Fruit fly (Drosophila melanogaster): ENCODE data around the gene Cpr100A.

Cpr100A gene

DNA sequence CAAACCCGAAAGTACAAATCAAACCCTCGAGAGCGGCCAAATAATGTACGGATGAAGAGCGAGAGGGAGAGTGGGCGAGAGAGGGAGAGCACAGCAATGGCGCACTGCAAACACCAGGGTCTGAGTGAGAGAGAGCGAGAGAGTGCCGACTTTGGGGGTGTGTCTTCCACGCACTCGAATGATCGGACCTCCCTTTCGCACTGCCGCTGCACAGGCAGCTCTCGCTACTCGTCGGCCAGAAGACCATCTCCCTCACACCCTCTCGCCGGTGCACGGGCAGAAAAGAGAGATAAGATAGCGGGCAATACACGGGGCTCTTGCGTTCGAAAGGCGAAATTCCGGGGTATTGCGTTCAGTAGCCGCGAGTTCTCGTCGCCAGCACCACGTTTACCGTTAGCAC is 45.1 kb downstream of the Cpr100A start, which contains the start of gene Ptx1 (continued):
- TF ChIP-seq salm (tag; optimal IDR thresholded peaks at IDR 0.05) (no peak), CG12942 (GFP tag; optimal IDR thresholded peaks at IDR 0.05) (no peak), corto (GFP tag; optimal IDR thresholded peaks at IDR 0.05) (no peak), CG9797 (GFP tag; optimal IDR thresholded peaks at IDR 0.05) (no peak), cad (GFP tag; optimal IDR thresholded peaks at IDR 0.05) (peak; percentile 22), gsb-n (tag; optimal IDR thresholded peaks at IDR 0.05) (peak; percentile 29), sens-2 (GFP tag; IDR thresholded peaks at IDR 0.05) (no peak), dimm (GFP tag; IDR thresholded peaks at IDR 0.05) (no peak), CG6813 (GFP tag; optimal IDR thresholded peaks at IDR 0.05) (no peak), bigmax (GFP tag; optimal IDR thresholded peaks at IDR 0.05) (no peak), Doc2 (GFP tag; IDR thresholded peaks at IDR 0.05) (no peak), CG1233 (GFP tag; optimal IDR thresholded peaks at IDR 0.05) (no peak), abd-A (tag; optimal IDR thresholded peaks at IDR 0.05) (peak; percentile 16), Xbp1 (GFP tag; optimal IDR thresholded peaks at IDR 0.05) (no peak), Kr (GFP tag; optimal IDR thresholded peaks at IDR 0.05) (no peak), fru (optimal IDR thresholded peaks at IDR 0.05) (peak; percentile 63), emc (GFP tag; optimal IDR thresholded peaks at IDR 0.05) (no peak), aop (GFP tag; IDR thresholded peaks at IDR 0.05) (0 out of 2 replicates have a peak, but pooled peaks have one; percentile 25), esg (GFP tag; conservative IDR thresholded peaks at IDR 0.05) (no peak), chif (GFP tag; optimal IDR thresholded peaks at IDR 0.05) (no peak), maf-S (GFP tag; optimal IDR thresholded peaks at IDR 0.05) (no peak), CG13624 (GFP tag; optimal IDR thresholded peaks at IDR 0.05) (peak; percentile 3), HmgD (GFP tag; optimal IDR thresholded peaks at IDR 0.05) (peak; percentile 61), CG14965 (GFP tag; optimal IDR thresholded peaks at IDR 0.05; ENCODE audit: borderline replicate concordance) (no peak), crp (GFP tag; optimal IDR thresholded peaks at IDR 0.05) (no peak), tll (GFP tag; optimal IDR thresholded peaks at IDR 0.05) (peak; percentile 42 to 89), CG14860 (GFP tag; IDR thresholded peaks at IDR 0.05; ENCODE audit: partially characterized antibody) (peak; percentile 40; the same call in 1 of the 3 replicates), Ptx1 (GFP tag; IDR thresholded peaks at IDR 0.05) (peak; percentile 52), ind (GFP tag; optimal IDR thresholded peaks at IDR 0.05) (no peak), nerfin-2 (GFP tag; IDR thresholded peaks at IDR 0.05; ENCODE audit: partially characterized antibody) (peak; percentile 50; the same call in 1 of the 2 replicates), ttk (GFP tag; IDR thresholded peaks at IDR 0.05) (no peak), zfh1 (GFP tag; IDR thresholded peaks at IDR 0.05) (peak; percentile 60; the same call in 2 of the 3 replicates), Dek (tag; optimal IDR thresholded peaks at IDR 0.05) (no peak), HLH4C (GFP tag; IDR thresholded peaks at IDR 0.05; ENCODE audit: partially characterized antibody) (peak; percentile 53; the same call in 1 of the 3 replicates), luna (GFP tag; optimal IDR thresholded peaks at IDR 0.05) (no peak), Vsx1 (GFP tag; optimal IDR thresholded peaks at IDR 0.05) (no peak), Med (GFP tag) (peak; percentile 78), Deaf1 (tag; optimal IDR thresholded peaks at IDR 0.05) (peak; percentile 69), CG1602 (GFP tag; optimal IDR thresholded peaks at IDR 0.05) (no peak), bsh (GFP tag; optimal IDR thresholded peaks at IDR 0.05) (no peak), Tbp (GFP tag; optimal IDR thresholded peaks at IDR 0.05) (no peak), CG6254 (GFP tag; optimal IDR thresholded peaks at IDR 0.05) (peak; percentile 2), twi (tag; optimal IDR thresholded peaks at IDR 0.05) (peak; percentile 58), chn (GFP tag; optimal IDR thresholded peaks at IDR 0.05) (peak; percentile 46), Ravus (GFP tag; IDR thresholded peaks at IDR 0.05) (no peak), Optix (GFP tag; IDR thresholded peaks at IDR 0.05) (no peak), zf30C (GFP tag; optimal IDR thresholded peaks at IDR 0.05) (peak; percentile 2), CG34422 (GFP tag; IDR thresholded peaks at IDR 0.05) (peak; percentile 43; the same call in 1 of the 3 replicates), Blimp-1 (GFP tag; optimal IDR thresholded peaks at IDR 0.05) (no peak), E2f1 (GFP tag; IDR thresholded peaks at IDR 0.05) (no peak), repo (GFP tag; optimal IDR thresholded peaks at IDR 0.05) (no peak)
